Worm (Caenorhabditis elegans) whole organism, L4 larva: ENCODE results near the gene ZC250.5.

Experiments used
- F10B5.3 ChIP-seq: sonication (generic microtip); optimal IDR thresholded peaks from 2 replicates; lab custom pipeline; 2016; ENCODE audit warnings: mild to moderate bottlenecking, missing genetic modification characterization, missing compliant biosample characterization
- R02D3.7 ChIP-seq: fragments of 150-350 bp; sonication (generic microtip); optimal IDR thresholded peaks from 3 replicates; lab custom pipeline; 2014; ENCODE audit warnings: missing biosample characterization, missing genetic modification characterization
- T26A8.4 ChIP-seq: fragments of 200-800 bp; sonication (Bioruptor generic); IDR thresholded peaks from 2 replicates; pipeline ENCODE4 v1.3.6; 2022; ENCODE audit warnings: missing genetic modification characterization, missing compliant biosample characterization
- Y105C5A.15 ChIP-seq: fragments of 200-800 bp; sonication (Bioruptor generic); IDR thresholded peaks from 2 replicates; pipeline ENCODE4 v1.3.6; 2022; ENCODE audit warnings: missing genetic modification characterization, missing compliant biosample characterization
- aha-1 ChIP-seq: fragments of 150-350 bp; peaks from one replicate; lab custom pipeline; 2014; ENCODE audit warnings: missing biosample characterization, missing genetic modification characterization
- aly-2 ChIP-seq: sonication (generic microtip); optimal IDR thresholded peaks from 2 replicates; lab custom pipeline; 2018; ENCODE audit warnings: missing biosample characterization, missing genetic modification characterization
- ama-1 ChIP-seq: fragments of 150-350 bp; optimal IDR thresholded peaks from 2 replicates; lab custom pipeline; 2014; ENCODE audit warnings: inconsistent platforms, mixed read lengths
- arid-1 ChIP-seq: fragments of 200-800 bp; sonication (Bioruptor generic); conservative IDR thresholded peaks from 2 replicates; pipeline ENCODE4 v1.3.6; 2022; ENCODE audit warnings: missing genetic modification reagents, missing genetic modification characterization, missing compliant biosample characterization
- ceh-32 ChIP-seq: sonication (generic microtip); optimal IDR thresholded peaks from 2 replicates; lab custom pipeline; 2016; ENCODE audit warnings: mild to moderate bottlenecking, missing genetic modification characterization, missing compliant biosample characterization; ENCODE audit not compliant: poor library complexity
- ceh-44 ChIP-seq: fragments of 200-800 bp; sonication (Bioruptor generic); IDR thresholded peaks from 2 replicates; pipeline ENCODE4 v1.3.6; 2022; ENCODE audit warnings: missing genetic modification reagents, missing genetic modification characterization, missing compliant biosample characterization
- ceh-62 ChIP-seq: sonication (generic microtip); optimal IDR thresholded peaks from 2 replicates; lab custom pipeline; 2017; ENCODE audit warnings: missing biosample characterization, missing genetic modification characterization
- ces-1 ChIP-seq: fragments of 150-350 bp; sonication (generic microtip); optimal IDR thresholded peaks from 4 replicates; lab custom pipeline; 2014; ENCODE audit warnings: missing biosample characterization, missing genetic modification reagents, missing genetic modification characterization
- cey-2 ChIP-seq: sonication (generic microtip); optimal IDR thresholded peaks from 3 replicates; lab custom pipeline; 2017; ENCODE audit warnings: missing genetic modification characterization, mild to moderate bottlenecking, missing compliant biosample characterization, antibody characterized with exemption, borderline replicate concordance; ENCODE audit not compliant: insufficient read depth
- daf-12 ChIP-seq: fragments of 150-350 bp; optimal IDR thresholded peaks from 2 replicates; lab custom pipeline; 2014; ENCODE audit warnings: missing biosample characterization, missing genetic modification reagents, missing genetic modification characterization
- daf-8 ChIP-seq: fragments of 200-800 bp; sonication (Bioruptor generic); IDR thresholded peaks from 2 replicates; pipeline ENCODE4 v1.3.6; 2022; ENCODE audit warnings: missing genetic modification characterization, missing compliant biosample characterization
- dpl-1 ChIP-seq: fragments of 150-350 bp; optimal IDR thresholded peaks from 2 replicates; lab custom pipeline; 2014; ENCODE audit warnings: missing biosample characterization, missing genetic modification reagents, missing genetic modification characterization
- fkh-10 ChIP-seq: fragments of 150-350 bp; optimal IDR thresholded peaks from 2 replicates; lab custom pipeline; 2014; ENCODE audit warnings: missing biosample characterization, missing genetic modification reagents, missing genetic modification characterization
- hif-1 ChIP-seq, 2 experiments: sonication (generic microtip); optimal IDR thresholded peaks; 2 replicates each; lab custom pipeline; 2016 to 2017; ENCODE audit warnings: missing compliant biosample characterization in 2 of 2, missing genetic modification characterization in 2 of 2, missing genetic modification reagents in 2 of 2, missing genotype in 2 of 2, mild to moderate bottlenecking in 1 of 2
- hlh-11 ChIP-seq: fragments of 200-800 bp; sonication (Bioruptor generic); optimal IDR thresholded peaks from 2 replicates; lab custom pipeline; 2018; ENCODE audit warnings: mild to moderate bottlenecking, missing genetic modification characterization, missing compliant biosample characterization
- hmg-1.1 ChIP-seq: fragments of 200-800 bp; sonication (Bioruptor generic); IDR thresholded peaks from 2 replicates; pipeline ENCODE4 v1.3.6; 2022; ENCODE audit warnings: missing genetic modification reagents, missing genetic modification characterization, missing compliant biosample characterization
- jun-1 ChIP-seq: fragments of 150-350 bp; optimal IDR thresholded peaks from 2 replicates; lab custom pipeline; 2014; ENCODE audit warnings: missing biosample characterization, missing genetic modification reagents, missing genetic modification characterization
- lim-7 ChIP-seq: fragments of 200-800 bp; sonication (Bioruptor generic); IDR thresholded peaks from 2 replicates; pipeline ENCODE4 v1.3.6; 2022; ENCODE audit warnings: missing genetic modification characterization, missing compliant biosample characterization
- lin-15B ChIP-seq: fragments of 150-350 bp; sonication (generic microtip); optimal IDR thresholded peaks from 3 replicates; lab custom pipeline; 2014; ENCODE audit warnings: missing biosample characterization, missing genetic modification characterization
- lin-39 ChIP-seq: fragments of 150-350 bp; optimal IDR thresholded peaks from 2 replicates; lab custom pipeline; 2014; ENCODE audit warnings: missing biosample characterization, missing genetic modification reagents, missing genetic modification characterization
- lsy-2 ChIP-seq, 2 experiments: fragments of 150-350 bp in 1 of 2; sonication (generic microtip) in 1 of 2; optimal IDR thresholded peaks; 2 replicates each; lab custom pipeline; 2014 to 2017; ENCODE audit warnings: missing biosample characterization in 2 of 2, missing genetic modification characterization in 2 of 2
- madf-5 ChIP-seq, 2 experiments: fragments of 200-800 bp; sonication (Bioruptor generic); IDR thresholded peaks; 2 replicates each; pipeline ENCODE4 v1.3.6; 2022; ENCODE audit warnings: missing compliant biosample characterization in 2 of 2, missing genetic modification characterization in 2 of 2
- mdl-1 ChIP-seq, 2 experiments: fragments of 150-350 bp in 1 of 2; sonication (generic microtip) in 1 of 2; optimal IDR thresholded peaks; 2 replicates each; lab custom pipeline; 2014 to 2017; ENCODE audit warnings: missing biosample characterization in 2 of 2, missing genetic modification characterization in 2 of 2
- mep-1 ChIP-seq: fragments of 150-350 bp; sonication (generic microtip); optimal IDR thresholded peaks from 3 replicates; lab custom pipeline; 2014; ENCODE audit warnings: missing biosample characterization, missing genetic modification characterization
- nhr-102 ChIP-seq: sonication (generic microtip); optimal IDR thresholded peaks from 2 replicates; lab custom pipeline; 2016; ENCODE audit warnings: mild to moderate bottlenecking, missing genetic modification characterization, moderate library complexity, missing compliant biosample characterization
- nhr-111 ChIP-seq: fragments of 200-800 bp; sonication (Bioruptor generic); optimal IDR thresholded peaks from 2 replicates; lab custom pipeline; 2018; ENCODE audit warnings: mild to moderate bottlenecking, missing genetic modification characterization, missing compliant biosample characterization
- nhr-237 ChIP-seq: sonication (generic microtip); optimal IDR thresholded peaks from 2 replicates; lab custom pipeline; 2017; ENCODE audit warnings: missing biosample characterization, missing genetic modification characterization
- nhr-25 ChIP-seq: sonication (generic microtip); optimal IDR thresholded peaks from 2 replicates; lab custom pipeline; 2017; ENCODE audit warnings: missing genetic modification characterization, mild to moderate bottlenecking, missing compliant biosample characterization, antibody characterized with exemption, moderate library complexity, borderline replicate concordance; ENCODE audit not compliant: insufficient read depth
- nhr-6 ChIP-seq: fragments of 150-350 bp; optimal IDR thresholded peaks from 2 replicates; lab custom pipeline; 2014; ENCODE audit warnings: missing biosample characterization, missing genetic modification characterization
- nhr-76 ChIP-seq: fragments of 150-350 bp; optimal IDR thresholded peaks from 2 replicates; lab custom pipeline; 2014; ENCODE audit warnings: missing biosample characterization, missing genetic modification characterization
- pha-4 ChIP-seq, 2 experiments: fragments of 150-350 bp in 1 of 2; fragments of 200-800 bp in 1 of 2; sonication (Bioruptor generic) in 1 of 2; IDR thresholded peaks in 1 of 2; optimal IDR thresholded peaks in 1 of 2; 2 replicates each; pipeline versions ENCODE4 v1.3.6 to Lab custom; 2014 to 2022; ENCODE audit warnings: missing genetic modification characterization in 2 of 2, missing genetic modification reagents in 2 of 2, missing biosample characterization in 1 of 2, missing compliant biosample characterization in 1 of 2
- php-3 ChIP-seq: fragments of 200-800 bp; sonication (Bioruptor generic); IDR thresholded peaks from 2 replicates; pipeline ENCODE4 v1.3.6; 2022; ENCODE audit warnings: missing genetic modification reagents, missing genetic modification characterization, missing compliant biosample characterization
- rbr-2 ChIP-seq: sonication (generic microtip); optimal IDR thresholded peaks from 2 replicates; lab custom pipeline; 2016; ENCODE audit warnings: missing genotype, missing genetic modification characterization, missing compliant biosample characterization
- set-16 ChIP-seq: fragments of 200-800 bp; sonication (Bioruptor generic); IDR thresholded peaks from 2 replicates; pipeline ENCODE4 v1.3.6; 2022; ENCODE audit warnings: missing genetic modification reagents, missing genetic modification characterization, missing compliant biosample characterization
- skn-1 ChIP-seq: fragments of 150-350 bp; optimal IDR thresholded peaks from 2 replicates; lab custom pipeline; 2014; ENCODE audit warnings: missing biosample characterization, missing genetic modification characterization
- snpc-4 ChIP-seq: fragments of 150-350 bp; optimal IDR thresholded peaks from 2 replicates; lab custom pipeline; 2014; ENCODE audit warnings: missing biosample characterization, missing genetic modification characterization
- spr-3 ChIP-seq: fragments of 200-800 bp; sonication (Bioruptor generic); optimal IDR thresholded peaks from 2 replicates; lab custom pipeline; 2018; ENCODE audit warnings: mild to moderate bottlenecking, missing genetic modification characterization, missing compliant biosample characterization
- tag-97 ChIP-seq: fragments of 200-800 bp; sonication (Bioruptor generic); IDR thresholded peaks from 2 replicates; pipeline ENCODE4 v1.3.6; 2022; ENCODE audit warnings: missing genetic modification characterization, missing compliant biosample characterization
- vab-7 ChIP-seq: fragments of 200-800 bp; sonication (Bioruptor generic); IDR thresholded peaks from 2 replicates; pipeline ENCODE4 v1.3.6; 2022; ENCODE audit warnings: missing genetic modification reagents, missing genetic modification characterization, missing compliant biosample characterization
- zfp-3 ChIP-seq: fragments of 200-800 bp; sonication (Bioruptor generic); conservative IDR thresholded peaks from 2 replicates; pipeline ENCODE4 v1.3.6; 2022; ENCODE audit warnings: missing genetic modification reagents, missing genetic modification characterization, missing compliant biosample characterization
- zip-2 ChIP-seq: fragments of 150-350 bp; optimal IDR thresholded peaks from 2 replicates; lab custom pipeline; 2014; ENCODE audit warnings: missing biosample characterization, missing genetic modification characterization
- ztf-7 ChIP-seq: fragments of 150-350 bp; optimal IDR thresholded peaks from 2 replicates; lab custom pipeline; 2014; ENCODE audit warnings: missing biosample characterization, missing genetic modification characterization

ZC250.5 gene

ce11 chrV:5832799-5833198 is 27.2 kb downstream of the ZC250.5 start (continued):
- TF ChIP-seq nhr-111 (no peak), ceh-44 (GFP tag; lab: Robert Waterston, UW) (no peak), lin-15B (tag; lab: Kevin White, UChicago) (no peak), dpl-1 (GFP tag; lab: Kevin White, UChicago) (peak; percentile 18), snpc-4 (no peak), ceh-62 (tag; lab: Kevin White, UChicago) (no peak), nhr-102 (peak; percentile 77), vab-7 (GFP tag; lab: Robert Waterston, UW) (no peak), cey-2 (tag; lab: Kevin White, UChicago) (peak; percentile 77), php-3 (GFP tag; lab: Robert Waterston, UW) (no peak), nhr-25 (tag; lab: Kevin White, UChicago) (no peak), R02D3.7 (tag; lab: Kevin White, UChicago) (no peak), nhr-76 (tag; lab: Kevin White, UChicago) (no peak), skn-1 (no peak), ceh-32 (tag; lab: Kevin White, UChicago) (no peak), set-16 (no peak), mep-1 (no peak), rbr-2 (no peak), T26A8.4 (GFP tag; lab: Robert Waterston, UW) (no peak), daf-8 (GFP tag; lab: Robert Waterston, UW) (no peak), nhr-237 (no peak), mdl-1 (tag; optimal IDR thresholded peaks at IDR 0.05; lab: Kevin White, UChicago) (peak in 1 of 2 experiments; percentile 75), nhr-6 (no peak), tag-97 (no peak), F10B5.3 (tag; lab: Kevin White, UChicago) (no peak), pha-4 (GFP tag; IDR thresholded peaks at IDR 0.05; lab: Robert Waterston, UW) (no peak), pha-4 (tag; optimal IDR thresholded peaks at IDR 0.05; lab: Kevin White, UChicago) (no peak), hlh-11 (tag; lab: Kevin White, UChicago) (peak; percentile 78), lim-7 (GFP tag; lab: Robert Waterston, UW) (no peak), hif-1 (tag; optimal IDR thresholded peaks at IDR 0.05; lab: Kevin White, UChicago) (no peak), aly-2 (no peak), zfp-3 (GFP tag; lab: Robert Waterston, UW) (no peak), aha-1 (peak; percentile 99), hmg-1.1 (GFP tag; lab: Robert Waterston, UW) (no peak), fkh-10 (GFP tag; lab: Kevin White, UChicago) (no peak), zip-2 (tag; lab: Kevin White, UChicago) (no peak), lin-39 (tag; lab: Kevin White, UChicago) (no peak), madf-5 (GFP tag; IDR thresholded peaks at IDR 0.05; lab: Robert Waterston, UW) (no peak), ama-1 (lab: Kevin White, UChicago) (peak; percentile 49)

- TF ChIP-seq ama-1 (lab: Kevin White, UChicago) (no peak), lin-39 (tag; lab: Kevin White, UChicago) (no peak), jun-1 (no peak), ces-1 (GFP tag; lab: Kevin White, UChicago) (no peak), Y105C5A.15 (no peak), cey-2 (tag; lab: Kevin White, UChicago) (no peak), arid-1 (GFP tag; lab: Robert Waterston, UW) (no peak), lsy-2 (tag; optimal IDR thresholded peaks at IDR 0.05; lab: Kevin White, UChicago) (no peak), ztf-7 (tag; lab: Kevin White, UChicago) (no peak), spr-3 (GFP tag; lab: Kevin White, UChicago) (no peak), madf-5 (GFP tag; IDR thresholded peaks at IDR 0.05; lab: Robert Waterston, UW) (no peak), snpc-4 (no peak), daf-12 (no peak), php-3 (GFP tag; lab: Robert Waterston, UW) (no peak), dpl-1 (GFP tag; lab: Kevin White, UChicago) (no peak)
- TF ChIP-seq, all 104 proteins: peak for 0
Measured at ce11 chrV:5833531-5833930, 28.0 kb downstream of the ZC250.5 start, which contains the start of gene srh-76. Gene srh-76, plus strand, starts transcription at chrV:5833831.
